Fruit fly (Drosophila melanogaster): Measurements from ENCODE around the gene CG10749.

Gene CG10749

dm6 chr3L:12972259-12972658 is at the start of gene CG10749, which contains the start of gene CG10748:
Gene CG10749, plus strand, starts transcription at chr3L:12972474.
Gene CG10748, minus strand, starts transcription at chr3L:12972359.
- no peak for TF ChIP-seq Sin3A (optimal IDR thresholded peaks at IDR 0.05)

DNA sequence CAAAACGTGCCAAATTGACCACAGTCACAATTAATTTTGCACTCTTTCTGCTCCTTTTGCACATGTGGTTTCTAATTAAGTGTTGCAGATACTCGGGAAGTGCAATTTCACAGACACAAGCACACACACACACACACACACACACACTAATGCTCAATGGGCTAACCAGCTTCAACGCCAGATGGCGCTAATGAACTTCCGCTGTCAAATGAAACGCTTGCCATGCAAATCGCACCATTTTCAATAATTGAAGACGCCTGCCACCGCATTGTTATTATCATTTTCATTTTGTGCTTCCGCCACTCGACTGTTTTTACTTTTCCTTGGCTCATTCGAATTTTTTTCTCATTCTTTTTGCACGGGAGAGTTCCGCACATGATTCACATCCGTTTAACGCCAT is 22.9 kb upstream of the CG10749 start:
- TF ChIP-seq Myc (optimal IDR thresholded peaks at IDR 0.05) (no peak), h (optimal IDR thresholded peaks at IDR 0.05) (no peak), Sin3A (optimal IDR thresholded peaks at IDR 0.05) (no peak), ttk (optimal IDR thresholded peaks at IDR 0.05) (no peak), insv (optimal IDR thresholded peaks at IDR 0.05) (no peak), psq (optimal IDR thresholded peaks at IDR 0.05) (no peak)

DNA sequence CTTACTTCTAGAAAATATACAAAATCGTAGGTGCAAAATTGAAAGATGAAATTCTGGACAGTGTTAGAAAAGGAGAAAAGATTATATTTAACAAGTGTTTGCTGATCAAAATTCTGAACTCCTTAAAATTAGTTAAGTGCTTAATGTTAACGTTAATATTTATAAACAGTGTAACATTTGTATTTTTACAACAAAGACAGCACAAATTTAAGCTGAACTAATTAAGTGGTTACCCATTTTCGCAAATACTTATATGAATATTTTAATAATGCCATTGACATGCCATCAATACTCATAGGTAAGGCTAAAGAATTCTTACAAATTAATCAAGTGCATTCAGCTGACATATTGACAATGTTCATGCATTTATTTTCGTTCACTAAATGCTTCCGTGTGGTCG is 17.7 kb upstream of the CG10749 start, which contains the start of gene CG10752:
Gene CG10752 (minus strand): TSS at position 101 of the 400 bp plus-strand sequence.
- TF ChIP-seq h (optimal IDR thresholded peaks at IDR 0.05) (no peak), insv (optimal IDR thresholded peaks at IDR 0.05) (no peak), ttk (optimal IDR thresholded peaks at IDR 0.05) (no peak), psq (optimal IDR thresholded peaks at IDR 0.05) (no peak), Sin3A (optimal IDR thresholded peaks at IDR 0.05) (no peak)

DNA sequence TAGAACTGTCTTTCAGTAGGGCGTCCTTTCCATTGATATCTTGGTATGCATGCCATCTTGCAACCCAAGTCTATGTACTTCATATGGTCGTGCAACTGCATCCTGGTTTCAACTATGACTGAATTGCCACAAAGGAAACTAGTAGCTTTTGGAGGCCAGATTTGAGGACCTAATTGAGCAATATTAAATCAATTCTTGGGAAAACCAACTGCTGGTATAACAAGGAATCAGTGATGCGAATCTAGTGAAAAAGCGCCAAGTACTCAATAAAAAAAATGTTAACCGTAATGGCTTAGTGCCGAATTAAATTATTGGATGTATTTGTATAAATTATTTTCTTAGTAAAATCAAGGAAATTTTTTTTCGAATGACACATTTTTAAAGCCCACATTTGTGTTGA is 4.6 kb upstream of the CG10749 start, which contains the start of gene Or69a:
Gene Or69a (minus strand): TSS at position 101 of the 400 bp plus-strand sequence.
- no peak for TF ChIP-seq h (optimal IDR thresholded peaks at IDR 0.05)
- no peak for TF ChIP-seq Myc (optimal IDR thresholded peaks at IDR 0.05)
- no peak for TF ChIP-seq insv (optimal IDR thresholded peaks at IDR 0.05)
- no peak for TF ChIP-seq psq (optimal IDR thresholded peaks at IDR 0.05)
- TF ChIP-seq Sin3A (optimal IDR thresholded peaks at IDR 0.05), result no peak
- no peak for TF ChIP-seq ttk (optimal IDR thresholded peaks at IDR 0.05)

DNA sequence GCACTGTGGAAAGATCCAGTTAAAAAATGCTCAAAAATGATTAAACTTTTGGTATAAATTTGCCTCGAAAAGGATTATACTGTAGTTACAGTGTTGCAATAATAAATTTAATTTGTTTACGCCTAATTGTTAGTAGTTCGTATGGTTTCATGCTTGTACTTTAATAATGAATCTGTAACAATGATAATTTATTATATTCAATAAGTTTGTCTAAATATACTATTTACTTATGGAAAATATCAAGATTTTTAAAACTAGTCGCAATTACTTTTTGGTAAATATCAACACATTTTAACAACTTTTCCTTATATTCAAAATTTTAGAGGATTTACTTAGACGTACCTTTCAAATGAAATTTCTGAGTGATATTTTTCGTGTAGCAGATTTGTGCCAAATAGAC is 22.6 kb downstream of the CG10749 start, which contains the start of gene CG11262:
Gene CG11262 (plus strand): TSS at position 301 of the 400 bp plus-strand sequence.
- no peak for TF ChIP-seq h (optimal IDR thresholded peaks at IDR 0.05)
- TF ChIP-seq Myc (optimal IDR thresholded peaks at IDR 0.05), result no peak
- TF ChIP-seq psq (optimal IDR thresholded peaks at IDR 0.05), result no peak
- no peak for TF ChIP-seq Sin3A (optimal IDR thresholded peaks at IDR 0.05)
- TF ChIP-seq insv (optimal IDR thresholded peaks at IDR 0.05), result no peak
- TF ChIP-seq ttk (optimal IDR thresholded peaks at IDR 0.05), result no peak

DNA sequence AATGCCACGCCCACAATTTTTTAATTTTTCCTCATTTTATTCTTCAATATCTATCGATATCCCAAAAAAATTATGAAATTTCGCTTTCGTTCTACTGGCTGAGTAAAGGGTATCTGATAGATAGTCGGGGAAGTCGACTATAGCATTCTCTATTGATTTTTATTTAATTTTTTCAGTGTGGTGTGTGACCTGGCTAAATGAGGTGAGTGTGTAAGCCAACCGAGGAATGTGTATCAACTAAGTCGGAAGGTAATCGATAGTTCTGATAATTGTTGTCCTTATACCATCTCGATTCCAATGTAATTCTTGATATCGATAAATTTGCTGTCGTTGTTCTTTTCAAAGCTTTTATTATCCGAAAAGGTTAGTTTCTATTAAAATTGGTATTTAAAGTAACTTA is 34.2 kb downstream of the CG10749 start, which contains the start of gene CG11263:
Gene CG11263 (plus strand): TSS at position 328 of the 400 bp plus-strand sequence.
- no peak for TF ChIP-seq psq (optimal IDR thresholded peaks at IDR 0.05)
- no peak for TF ChIP-seq Myc (optimal IDR thresholded peaks at IDR 0.05)
- TF ChIP-seq h (optimal IDR thresholded peaks at IDR 0.05), result no peak
- no peak for TF ChIP-seq ttk (optimal IDR thresholded peaks at IDR 0.05)
- no peak for TF ChIP-seq Sin3A (optimal IDR thresholded peaks at IDR 0.05)
- TF ChIP-seq insv (optimal IDR thresholded peaks at IDR 0.05), result no peak

DNA sequence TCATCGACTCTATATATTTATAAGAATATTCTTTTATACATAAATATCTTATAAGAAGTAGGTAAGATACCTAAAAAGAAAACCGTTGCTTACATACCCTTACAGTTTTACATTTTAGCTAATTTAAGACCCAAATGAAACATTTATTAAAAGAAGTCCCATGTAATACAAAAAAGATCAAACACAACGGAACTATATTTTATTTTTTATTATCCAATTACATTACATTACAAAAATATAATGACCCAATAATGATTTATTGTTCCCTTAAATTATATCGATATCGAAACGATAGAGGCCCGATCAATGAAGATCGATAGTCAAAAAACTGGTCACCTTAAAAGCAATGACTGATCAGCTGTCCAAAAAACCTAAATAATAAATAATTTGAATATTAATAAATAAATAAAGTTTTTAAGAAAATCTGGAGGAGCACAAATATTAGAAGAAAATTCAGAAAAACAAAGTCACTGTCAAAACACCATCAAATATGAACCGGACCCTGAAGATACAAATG is 35.7 kb downstream of the CG10749 start:
- TF ChIP-seq Myc (optimal IDR thresholded peaks at IDR 0.05) (no peak), psq (optimal IDR thresholded peaks at IDR 0.05) (no peak), h (optimal IDR thresholded peaks at IDR 0.05) (no peak), insv (optimal IDR thresholded peaks at IDR 0.05) (no peak), ttk (optimal IDR thresholded peaks at IDR 0.05) (no peak), Sin3A (optimal IDR thresholded peaks at IDR 0.05) (no peak)

- TF ChIP-seq ttk (optimal IDR thresholded peaks at IDR 0.05) (no peak), Sin3A (optimal IDR thresholded peaks at IDR 0.05) (no peak), Myc (optimal IDR thresholded peaks at IDR 0.05) (no peak), psq (optimal IDR thresholded peaks at IDR 0.05) (no peak), insv (optimal IDR thresholded peaks at IDR 0.05) (no peak)
Observed at dm6 chr3L:13011511-13011910, 39.2 kb downstream of the CG10749 start, which contains the start of gene Cul6. Gene Cul6, minus strand, starts transcription at chr3L:13011685.

- TF ChIP-seq Sin3A (optimal IDR thresholded peaks at IDR 0.05) (no peak), insv (optimal IDR thresholded peaks at IDR 0.05) (no peak), psq (optimal IDR thresholded peaks at IDR 0.05) (no peak), h (optimal IDR thresholded peaks at IDR 0.05) (no peak), ttk (optimal IDR thresholded peaks at IDR 0.05) (no peak), Myc (optimal IDR thresholded peaks at IDR 0.05) (no peak)
Observed at dm6 chr3L:13014693-13015092, 42.4 kb downstream of the CG10749 start.

DNA sequence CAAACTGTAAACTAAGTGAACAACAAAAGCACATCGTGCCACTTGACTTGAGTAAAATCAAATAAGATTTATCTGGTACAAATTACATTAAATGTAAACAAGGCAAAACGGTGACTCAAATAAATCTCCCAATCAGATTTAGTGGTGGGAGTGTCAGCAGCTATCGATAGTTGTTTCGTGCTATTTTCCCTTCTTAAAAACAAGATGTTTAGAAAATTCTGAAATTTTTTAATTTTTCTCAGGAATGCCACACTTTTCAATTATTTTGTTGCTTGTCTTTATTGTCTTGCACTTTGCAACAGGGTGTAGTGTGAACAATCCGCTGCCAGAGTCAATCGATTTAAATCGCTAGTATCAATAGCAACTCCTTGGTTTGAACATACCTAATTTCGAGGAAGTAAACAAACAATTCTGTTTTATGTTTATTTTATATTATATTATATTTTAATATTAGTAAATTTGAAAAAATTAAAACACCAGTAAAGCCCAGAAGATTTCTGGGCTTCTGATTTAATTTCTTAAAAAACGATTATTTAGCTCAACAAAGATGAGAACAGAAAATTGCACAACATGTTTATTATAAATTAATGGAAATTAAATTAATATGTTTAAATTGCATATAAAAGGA is 43.0 kb downstream of the CG10749 start, which contains the start of gene MICAL-like:
Gene MICAL-like (minus strand): TSS at position 138 of the 628 bp plus-strand sequence.
- TF ChIP-seq ttk (optimal IDR thresholded peaks at IDR 0.05) (no peak), Sin3A (optimal IDR thresholded peaks at IDR 0.05) (no peak), insv (optimal IDR thresholded peaks at IDR 0.05) (no peak), Myc (optimal IDR thresholded peaks at IDR 0.05) (no peak), psq (optimal IDR thresholded peaks at IDR 0.05) (no peak), h (optimal IDR thresholded peaks at IDR 0.05) (no peak)

- TF ChIP-seq ttk (optimal IDR thresholded peaks at IDR 0.05) (no peak), Sin3A (optimal IDR thresholded peaks at IDR 0.05) (no peak), psq (optimal IDR thresholded peaks at IDR 0.05) (no peak), insv (optimal IDR thresholded peaks at IDR 0.05) (no peak), Myc (optimal IDR thresholded peaks at IDR 0.05) (no peak), h (optimal IDR thresholded peaks at IDR 0.05) (no peak)
Observed at dm6 chr3L:13015823-13016465, 43.7 kb downstream of the CG10749 start, which contains the start of gene CG11267. Gene CG11267, plus strand, starts transcription at chr3L:13016050.

- TF ChIP-seq Myc (optimal IDR thresholded peaks at IDR 0.05) (no peak), Sin3A (optimal IDR thresholded peaks at IDR 0.05) (no peak), h (optimal IDR thresholded peaks at IDR 0.05) (no peak), insv (optimal IDR thresholded peaks at IDR 0.05) (no peak), psq (optimal IDR thresholded peaks at IDR 0.05) (no peak), ttk (optimal IDR thresholded peaks at IDR 0.05) (no peak)
Observed at dm6 chr3L:13017803-13018324, 45.6 kb downstream of the CG10749 start, which contains the start of the genes mRpL20 and Icmt. Gene mRpL20, minus strand, starts transcription at chr3L:13017867. Gene Icmt, plus strand, starts transcription at chr3L:13018266.

Data from Kc167 (cell line).